Fruit fly (Drosophila melanogaster): ENCODE measurements around the gene kek3.

DNA sequence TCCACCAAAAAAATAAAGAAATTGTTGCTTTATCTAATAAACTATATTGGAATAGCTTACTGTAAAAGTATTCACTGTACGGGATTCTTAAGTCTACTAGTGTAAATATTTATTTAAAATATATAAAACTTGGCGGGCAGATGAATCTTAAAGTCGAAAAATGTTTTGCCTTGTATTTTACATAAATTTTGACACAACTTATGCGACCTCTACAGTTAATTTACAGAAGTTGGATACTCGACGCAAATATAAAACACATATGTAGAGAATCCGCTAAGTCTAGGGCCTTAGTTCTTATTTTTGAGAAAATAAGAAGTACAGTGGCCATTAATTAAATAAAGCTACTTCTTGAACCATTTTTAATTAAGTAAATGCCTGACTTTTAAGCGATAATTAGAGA lies 48.0 kb upstream of the kek3 start:
- TF ChIP-seq Sin3A (optimal IDR thresholded peaks at IDR 0.05) (no peak), psq (optimal IDR thresholded peaks at IDR 0.05) (no peak), h (optimal IDR thresholded peaks at IDR 0.05) (no peak), ttk (optimal IDR thresholded peaks at IDR 0.05) (no peak), insv (optimal IDR thresholded peaks at IDR 0.05) (no peak)
